Worm (Caenorhabditis elegans): Measurements from ENCODE around the gene M151.10.
A peak's percentile ranks its signal among the peaks of the same experiment; 100 is the strongest.

DNA sequence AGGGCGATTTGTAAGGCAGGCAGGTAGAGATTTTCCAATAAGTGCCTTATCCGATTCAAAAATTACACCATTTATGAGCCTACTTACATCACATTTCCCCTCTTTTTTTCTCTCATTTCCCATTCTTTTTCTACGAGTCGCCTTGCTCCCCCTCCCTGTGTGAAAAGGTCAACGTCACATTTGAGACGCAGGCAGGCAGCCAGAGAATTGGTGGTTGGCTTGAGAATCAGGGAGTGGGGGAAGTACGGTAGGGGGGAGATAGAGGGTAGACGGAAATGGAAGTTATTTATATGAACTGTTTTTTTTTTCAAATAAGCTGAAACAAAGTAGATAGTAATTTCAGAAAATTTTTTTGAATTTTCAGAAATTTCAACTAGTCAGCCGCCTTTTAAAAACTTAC lies 23.5 kb downstream of the M151.10 start:
- TF ChIP-seq lin-29 (GFP tag; IDR thresholded peaks at IDR 0.05): no peak
- no peak for TF ChIP-seq nhr-41 (GFP tag; IDR thresholded peaks at IDR 0.05)
- no peak for TF ChIP-seq skn-1 (tag; optimal IDR thresholded peaks at IDR 0.05)
- TF ChIP-seq lsy-2 (tag; optimal IDR thresholded peaks at IDR 0.05): no peak
- no peak for TF ChIP-seq hmg-1.1 (GFP tag; IDR thresholded peaks at IDR 0.05)
- no peak for TF ChIP-seq nhr-76 (tag; optimal IDR thresholded peaks at IDR 0.05)
- TF ChIP-seq dve-1 (tag; optimal IDR thresholded peaks at IDR 0.05; ENCODE audit: insufficient read depth): no peak
- no peak for TF ChIP-seq zip-2 (tag; optimal IDR thresholded peaks at IDR 0.05)
- TF ChIP-seq ceh-20 (GFP tag; IDR thresholded peaks at IDR 0.05): no peak
- TF ChIP-seq mes-2 (tag; optimal IDR thresholded peaks at IDR 0.05; ENCODE audit: poor library complexity, severe bottlenecking): peak; percentile 1
- TF ChIP-seq nhr-25 (tag; optimal IDR thresholded peaks at IDR 0.05; ENCODE audit: borderline replicate concordance, insufficient read depth): no peak
- no peak for TF ChIP-seq ces-1 (GFP tag; optimal IDR thresholded peaks at IDR 0.05)
- no peak for TF ChIP-seq dpl-1 (GFP tag; optimal IDR thresholded peaks at IDR 0.05)
- no peak for TF ChIP-seq pha-4 (GFP tag; IDR thresholded peaks at IDR 0.05)
- TF ChIP-seq pha-4 (tag; optimal IDR thresholded peaks at IDR 0.05): no peak

All from whole organism, L4 larva.